Fruit fly (Drosophila melanogaster) whole organism, embryonic: ENCODE results near the gene CG13364.

Experiments used
- BtbVII ChIP-seq: fragments of 200-800 bp; sonication (Bioruptor generic); optimal IDR thresholded peaks from 3 replicates; lab custom pipeline; 2017; ENCODE audit warnings: missing biosample characterization, mild to moderate bottlenecking, missing genetic modification characterization
- C15 ChIP-seq: fragments of 200-800 bp; sonication (Bioruptor generic); IDR thresholded peaks from 3 replicates; pipeline ENCODE4 v1.3.6; 2022; ENCODE audit warnings: missing biosample characterization, missing genetic modification characterization
- CG11560 ChIP-seq: fragments of 200-800 bp; sonication (Bioruptor generic); IDR thresholded peaks from 3 replicates; pipeline ENCODE4 v1.3.6; 2022; ENCODE audit warnings: missing biosample characterization, missing genetic modification characterization
- CG12071 ChIP-seq: fragments of 200-800 bp; sonication (Bioruptor generic); optimal IDR thresholded peaks from 3 replicates; lab custom pipeline; 2018; ENCODE audit warnings: missing biosample characterization, mild to moderate bottlenecking, missing genetic modification characterization
- CG12659 ChIP-seq: fragments of 200-800 bp; sonication (Bioruptor generic); optimal IDR thresholded peaks from 3 replicates; lab custom pipeline; 2017; ENCODE audit warnings: mild to moderate bottlenecking, missing biosample characterization, missing genetic modification reagents, missing genetic modification characterization
- CG1603 ChIP-seq: fragments of 200-800 bp; sonication (Bioruptor generic); optimal IDR thresholded peaks from 2 replicates; lab custom pipeline; 2019; ENCODE audit warnings: missing biosample characterization, mild to moderate bottlenecking, missing genetic modification characterization, moderate library complexity
- CG1647 ChIP-seq: fragments of 200-800 bp; sonication (Bioruptor generic); optimal IDR thresholded peaks from 3 replicates; lab custom pipeline; 2016; ENCODE audit warnings: missing biosample characterization, missing genetic modification characterization
- CG18262 ChIP-seq: fragments of 200-800 bp; optimal IDR thresholded peaks from 3 replicates; lab custom pipeline; 2019; ENCODE audit warnings: missing biosample characterization, mild to moderate bottlenecking, missing genetic modification characterization, moderate library complexity
- CG2116 ChIP-seq: fragments of 200-800 bp; sonication (Bioruptor generic); optimal IDR thresholded peaks from 3 replicates; lab custom pipeline; 2018; ENCODE audit warnings: missing biosample characterization, mild to moderate bottlenecking, missing genetic modification characterization
- CG2712 ChIP-seq: fragments of 200-800 bp; optimal IDR thresholded peaks from 3 replicates; lab custom pipeline; 2019; ENCODE audit warnings: missing biosample characterization, mild to moderate bottlenecking, missing genetic modification characterization, moderate library complexity
- CG4424 ChIP-seq: fragments of 200-800 bp; sonication (Bioruptor generic); optimal IDR thresholded peaks from 3 replicates; lab custom pipeline; 2016; ENCODE audit warnings: missing biosample characterization, missing genetic modification characterization
- CG6791 ChIP-seq: fragments of 200-800 bp; sonication (Bioruptor generic); IDR thresholded peaks from 3 replicates; pipeline ENCODE4 v1.3.6; 2022; ENCODE audit warnings: missing biosample characterization, missing genetic modification characterization; ENCODE audit not compliant: partially characterized antibody
- CG6854 ChIP-seq: fragments of 200-800 bp; sonication (Bioruptor generic); optimal IDR thresholded peaks from 3 replicates; lab custom pipeline; 2017; ENCODE audit warnings: missing biosample characterization, mild to moderate bottlenecking, missing genetic modification characterization
- CG7745 ChIP-seq: fragments of 200-800 bp; sonication (Bioruptor generic); optimal IDR thresholded peaks from 2 replicates; lab custom pipeline; 2018; ENCODE audit warnings: missing biosample characterization, mild to moderate bottlenecking, missing genetic modification characterization, moderate library complexity
- CG7963 ChIP-seq: fragments of 200-800 bp; sonication (Bioruptor generic); IDR thresholded peaks from 3 replicates; pipeline ENCODE4 v1.3.6; 2022; ENCODE audit warnings: missing biosample characterization, missing genetic modification characterization; ENCODE audit not compliant: partially characterized antibody
- CG9437 ChIP-seq: fragments of 200-800 bp; sonication (Bioruptor generic); optimal IDR thresholded peaks from 2 replicates; lab custom pipeline; 2018; ENCODE audit warnings: missing biosample characterization, mild to moderate bottlenecking, missing genetic modification characterization
- Chrac-16 ChIP-seq: fragments of 200-800 bp; sonication (Bioruptor generic); optimal IDR thresholded peaks from 3 replicates; lab custom pipeline; 2016; ENCODE audit warnings: missing biosample characterization, missing genetic modification characterization
- Dek ChIP-seq: fragments of 200-800 bp; sonication (Bioruptor generic); optimal IDR thresholded peaks from 3 replicates; lab custom pipeline; 2019; ENCODE audit warnings: missing biosample characterization, mild to moderate bottlenecking, missing genetic modification characterization, moderate library complexity
- Dll ChIP-seq: fragments of 200-800 bp; sonication (Bioruptor generic); IDR thresholded peaks from 4 replicates; pipeline ENCODE4 v1.3.6; 2022; ENCODE audit warnings: missing biosample characterization, missing genetic modification characterization; ENCODE audit not compliant: partially characterized antibody
- Dref ChIP-seq: fragments of 200-800 bp; sonication (Bioruptor generic); IDR thresholded peaks from 2 replicates; pipeline ENCODE4 v1.3.6; 2022; ENCODE audit warnings: missing biosample characterization, missing genetic modification characterization
- E2f2 ChIP-seq: fragments of 200-800 bp; sonication (Bioruptor generic); IDR thresholded peaks from 2 replicates; pipeline ENCODE4 v1.3.6; 2022; ENCODE audit warnings: missing biosample characterization, missing genetic modification characterization
- Elba2 ChIP-seq: fragments of 200-800 bp; sonication (Bioruptor generic); optimal IDR thresholded peaks from 3 replicates; lab custom pipeline; 2016; ENCODE audit warnings: missing biosample characterization, missing genetic modification characterization
- Ets65A ChIP-seq: fragments of 200-800 bp; sonication (Bioruptor generic); peaks from one replicate; lab custom pipeline; 2016; ENCODE audit warnings: missing biosample characterization, missing genetic modification characterization
- HLH54F ChIP-seq: fragments of 200-800 bp; sonication (Bioruptor generic); optimal IDR thresholded peaks from 3 replicates; lab custom pipeline; 2016; ENCODE audit warnings: missing biosample characterization, missing genetic modification characterization
- Hmr ChIP-seq: fragments of 200-800 bp; sonication (Bioruptor generic); optimal IDR thresholded peaks from 3 replicates; lab custom pipeline; 2017; ENCODE audit warnings: mild to moderate bottlenecking, missing biosample characterization, missing genetic modification reagents, missing genetic modification characterization
- Hsf ChIP-seq: fragments of 200-800 bp; sonication (Bioruptor generic); optimal IDR thresholded peaks from 3 replicates; lab custom pipeline; 2016; ENCODE audit warnings: missing biosample characterization, missing genetic modification characterization
- Sry-δ ChIP-seq: fragments of 200-800 bp; sonication (Bioruptor generic); optimal IDR thresholded peaks from 2 replicates; lab custom pipeline; 2016; ENCODE audit warnings: missing biosample characterization, missing genetic modification characterization
- Ssrp ChIP-seq: fragments of 200-800 bp; sonication (Bioruptor generic); optimal IDR thresholded peaks from 2 replicates; lab custom pipeline; 2018; ENCODE audit warnings: missing biosample characterization, mild to moderate bottlenecking, missing genetic modification characterization, moderate library complexity
- al ChIP-seq: fragments of 200-800 bp; sonication (Bioruptor generic); IDR thresholded peaks from 2 replicates; pipeline ENCODE4 v1.3.6; 2022; ENCODE audit warnings: missing biosample characterization, missing genetic modification characterization
- ase ChIP-seq: fragments of 200-800 bp; sonication (Bioruptor generic); IDR thresholded peaks from 3 replicates; pipeline ENCODE4 v1.3.6; 2022; ENCODE audit warnings: missing biosample characterization, missing genetic modification characterization
- bbx ChIP-seq: fragments of 200-800 bp; sonication (Bioruptor generic); IDR thresholded peaks from 2 replicates; pipeline ENCODE4 v1.3.6; 2022; ENCODE audit warnings: missing biosample characterization, missing genetic modification characterization; ENCODE audit not compliant: partially characterized antibody
- cg ChIP-seq: fragments of 200-800 bp; sonication (Bioruptor generic); optimal IDR thresholded peaks from 3 replicates; lab custom pipeline; 2019; ENCODE audit warnings: missing biosample characterization, mild to moderate bottlenecking, missing genetic modification characterization, moderate library complexity
- chif ChIP-seq, 2 experiments: fragments of 200-800 bp; sonication (Bioruptor generic); optimal IDR thresholded peaks; 3 replicates each; lab custom pipeline; 2016; ENCODE audit warnings: missing biosample characterization in 2 of 2, missing genetic modification characterization in 2 of 2
- dimm ChIP-seq: fragments of 200-800 bp; sonication (Bioruptor generic); IDR thresholded peaks from 2 replicates; pipeline ENCODE4 v1.3.6; 2022; ENCODE audit warnings: missing biosample characterization, missing genetic modification characterization
- gem ChIP-seq: fragments of 200-800 bp; sonication (Bioruptor generic); optimal IDR thresholded peaks from 2 replicates; lab custom pipeline; 2019; ENCODE audit warnings: missing biosample characterization, mild to moderate bottlenecking, missing genetic modification characterization, moderate library complexity
- h ChIP-seq: fragments of >200 bp; optimal IDR thresholded peaks from 2 replicates; lab custom pipeline; 2017
- lola ChIP-seq, 3 experiments: fragments of >200 bp in 2 of 3; fragments of 200-800 bp in 1 of 3; sonication (Bioruptor generic) in 1 of 3; optimal IDR thresholded peaks; 2 replicates each; lab custom pipeline; 2017 to 2019; ENCODE audit warnings: missing biosample characterization in 3 of 3, missing genetic modification characterization in 3 of 3, mild to moderate bottlenecking in 1 of 3, moderate library complexity in 1 of 3
- p53 ChIP-seq: fragments of 200-800 bp; sonication (Bioruptor generic); optimal IDR thresholded peaks from 2 replicates; lab custom pipeline; 2016; ENCODE audit warnings: missing biosample characterization, missing genetic modification characterization
- pita ChIP-seq: fragments of 200-800 bp; sonication (Bioruptor generic); optimal IDR thresholded peaks from 2 replicates; lab custom pipeline; 2017; ENCODE audit warnings: missing biosample characterization, mild to moderate bottlenecking, missing genetic modification characterization
- pum ChIP-seq: fragments of 200-800 bp; sonication (Bioruptor generic); optimal IDR thresholded peaks from 2 replicates; lab custom pipeline; 2016; ENCODE audit warnings: missing biosample characterization, missing genetic modification characterization
- pzg ChIP-seq: fragments of 200-800 bp; sonication (Bioruptor generic); optimal IDR thresholded peaks from 3 replicates; lab custom pipeline; 2018; ENCODE audit warnings: missing biosample characterization, mild to moderate bottlenecking, missing genetic modification characterization, moderate library complexity
- ranshi ChIP-seq: fragments of 200-800 bp; sonication (Bioruptor generic); IDR thresholded peaks from 2 replicates; pipeline ENCODE4 v1.3.6; 2022; ENCODE audit warnings: missing biosample characterization, missing genetic modification characterization
- repo ChIP-seq: fragments of 200-800 bp; sonication (Bioruptor generic); optimal IDR thresholded peaks from 2 replicates; lab custom pipeline; 2016; ENCODE audit warnings: missing biosample characterization, missing genetic modification characterization
- sens-2 ChIP-seq: fragments of 200-800 bp; sonication (Bioruptor generic); IDR thresholded peaks from 2 replicates; pipeline ENCODE4 v1.3.6; 2022; ENCODE audit warnings: missing biosample characterization, missing genetic modification characterization
- shn ChIP-seq: fragments of 200-800 bp; sonication (Bioruptor generic); optimal IDR thresholded peaks from 3 replicates; lab custom pipeline; 2016; ENCODE audit warnings: missing biosample characterization, missing genetic modification characterization
- tll ChIP-seq, 2 experiments: fragments of 200-800 bp in 1 of 2; fragments of >200 bp in 1 of 2; sonication (Bioruptor generic) in 1 of 2; optimal IDR thresholded peaks; 2 replicates each; lab custom pipeline; 2017 to 2019; ENCODE audit warnings: missing biosample characterization in 2 of 2, missing genetic modification characterization in 2 of 2, mild to moderate bottlenecking in 1 of 2, moderate library complexity in 1 of 2
- unc-4 ChIP-seq: fragments of 200-800 bp; sonication (Bioruptor generic); IDR thresholded peaks from 2 replicates; pipeline ENCODE4 v1.3.6; 2022; ENCODE audit warnings: missing biosample characterization, missing genetic modification characterization; ENCODE audit not compliant: partially characterized antibody
- z ChIP-seq: fragments of 200-800 bp; sonication (Bioruptor generic); IDR thresholded peaks from 3 replicates; pipeline ENCODE4 v1.3.6; 2022; ENCODE audit warnings: missing biosample characterization, missing genetic modification characterization

CG13364 gene

DNA sequence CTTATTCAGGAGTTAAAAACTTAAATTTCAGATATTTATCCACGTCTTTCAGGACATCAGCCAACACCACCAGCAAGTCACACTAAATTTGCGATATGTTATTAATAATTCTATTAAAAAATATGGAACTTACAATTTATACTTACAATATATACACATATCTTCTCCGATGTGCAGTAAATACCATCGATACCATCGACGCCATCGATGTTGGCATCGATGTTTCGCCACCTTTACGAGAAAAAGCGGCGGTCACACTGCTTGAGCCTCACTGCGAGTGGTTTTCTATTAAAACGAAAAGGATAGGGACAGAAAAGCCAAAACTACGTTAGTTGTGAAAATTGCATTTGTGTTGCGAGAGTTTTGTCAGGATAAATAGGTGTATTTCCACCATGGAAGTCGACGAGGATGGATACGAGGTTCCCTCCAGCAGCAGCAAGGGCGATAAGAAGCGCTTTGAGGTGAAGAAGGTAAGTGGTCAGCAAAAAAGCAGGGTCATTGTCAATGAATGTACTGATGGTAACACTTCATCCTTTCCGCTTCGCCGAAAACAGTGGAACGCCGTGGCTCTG, 22.1 kb upstream of the CG13364 start, which contains the start of gene Roc1a (continued):
- TF ChIP-seq sens-2 (GFP tag; lab: Robert Waterston, UW) (no peak), dimm (GFP tag; lab: Robert Waterston, UW) (no peak), tll (GFP tag; optimal IDR thresholded peaks at IDR 0.05; lab: Kevin White, UChicago) (no peak), E2f2 (GFP tag; lab: Robert Waterston, UW) (no peak), Elba2 (GFP tag; lab: Kevin White, UChicago) (no peak), CG12071 (GFP tag; lab: Kevin White, UChicago) (no peak), Hmr (GFP tag; lab: Kevin White, UChicago) (no peak), ase (GFP tag; lab: Robert Waterston, UW) (no peak), CG6791 (GFP tag; lab: Robert Waterston, UW) (peak; percentile 79), cg (GFP tag; lab: Kevin White, UChicago) (no peak), CG6854 (GFP tag; lab: Kevin White, UChicago) (no peak), chif (GFP tag; optimal IDR thresholded peaks at IDR 0.05; lab: Kevin White, UChicago) (no peak), Dref (GFP tag; lab: Robert Waterston, UW) (peak; percentile 84), pita (GFP tag; lab: Kevin White, UChicago) (no peak), p53 (GFP tag; lab: Kevin White, UChicago) (no peak), al (GFP tag; lab: Robert Waterston, UW) (no peak), Dek (tag; lab: Kevin White, UChicago) (no peak), CG1647 (GFP tag; lab: Kevin White, UChicago) (no peak), CG4424 (GFP tag; lab: Kevin White, UChicago) (no peak), Chrac-16 (GFP tag; lab: Kevin White, UChicago) (no peak), h (lab: Kevin White, UChicago) (no peak), lola (GFP tag; optimal IDR thresholded peaks at IDR 0.05; lab: Kevin White, UChicago) (peak in 1 of 3 experiments; percentile 13), C15 (GFP tag; lab: Robert Waterston, UW) (no peak), BtbVII (GFP tag; lab: Kevin White, UChicago) (no peak), CG11560 (tag; lab: Robert Waterston, UW) (no peak), z (GFP tag; lab: Robert Waterston, UW) (no peak), pum (no peak), Ssrp (tag; lab: Kevin White, UChicago) (no peak), CG2712 (tag; lab: Kevin White, UChicago) (peak; percentile 25), gem (tag; lab: Kevin White, UChicago) (no peak), CG7745 (tag; lab: Kevin White, UChicago) (no peak), Ets65A (GFP tag; lab: Kevin White, UChicago) (peak; percentile 86), repo (no peak), HLH54F (GFP tag; lab: Kevin White, UChicago) (no peak), ranshi (no peak)
- TF ChIP-seq, all 482 proteins: peak for 72

DNA sequence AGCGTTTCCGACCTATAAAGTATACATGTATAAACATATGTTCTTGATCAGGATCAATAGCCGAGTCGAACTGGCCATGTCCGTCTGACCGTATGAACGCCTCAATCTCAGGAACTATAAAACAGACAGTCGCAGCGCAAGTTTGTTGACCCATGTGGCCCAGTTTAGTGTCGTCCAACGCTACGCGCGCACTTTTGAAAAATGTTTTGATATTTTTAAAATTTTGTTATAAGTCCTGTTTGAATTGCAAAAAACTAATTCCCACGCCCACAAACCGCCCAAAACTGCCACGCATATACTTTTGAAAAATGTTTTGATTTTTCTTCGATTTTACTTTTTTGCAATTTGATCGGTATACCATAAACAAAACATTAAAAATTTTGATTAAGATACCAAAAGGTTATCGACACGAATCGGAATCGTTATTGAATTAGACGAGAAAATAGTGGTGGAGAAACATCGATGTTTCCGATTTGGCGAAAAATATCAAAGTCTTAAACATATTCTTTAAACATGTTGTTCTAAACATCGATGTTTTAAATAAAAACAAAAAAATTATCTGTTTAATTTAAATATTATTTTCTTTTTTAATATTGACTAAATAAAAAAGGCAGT, 21.5 kb upstream of the CG13364 start:
- TF ChIP-seq Dref (GFP tag; lab: Robert Waterston, UW) (peak; percentile 57), CG9437 (GFP tag; lab: Kevin White, UChicago) (peak; percentile 14), bbx (peak; percentile 17; the same call in 1 of the 2 replicates), CG1603 (peak; percentile 1), CG2116 (GFP tag; lab: Kevin White, UChicago) (peak; percentile 37), Sry-δ (peak; percentile 21), CG18262 (tag; lab: Kevin White, UChicago) (peak; percentile 19), CG12659 (GFP tag; lab: Kevin White, UChicago) (peak; percentile 46), CG7963 (GFP tag; lab: Robert Waterston, UW) (0 out of 3 replicates have a peak, but pooled peaks have one; percentile 34), lola (GFP tag; optimal IDR thresholded peaks at IDR 0.05; lab: Kevin White, UChicago) (peak in 1 of 3 experiments; percentile 25), unc-4 (GFP tag; lab: Robert Waterston, UW) (0 out of 2 replicates have a peak, but pooled peaks have one; percentile 7), Hsf (no peak), Dll (peak; percentile 51; the same call in 1 of the 4 replicates), pzg (GFP tag; lab: Kevin White, UChicago) (peak; percentile 14), shn (no peak)
